Worm (Caenorhabditis elegans): Measurements from ENCODE around the gene Y43F8B.7.

- TF ChIP-seq zag-1 (tag; optimal IDR thresholded peaks at IDR 0.05), result no peak
- TF ChIP-seq nhr-237 (tag; optimal IDR thresholded peaks at IDR 0.05), result no peak
- TF ChIP-seq nhr-28 (tag; optimal IDR thresholded peaks at IDR 0.05), result no peak
- TF ChIP-seq nhr-111 (GFP tag; optimal IDR thresholded peaks at IDR 0.05), result no peak
- TF ChIP-seq lsy-2 (tag; optimal IDR thresholded peaks at IDR 0.05), result no peak
- TF ChIP-seq nhr-6 (tag; optimal IDR thresholded peaks at IDR 0.05), result no peak
- no peak for TF ChIP-seq ama-1 (optimal IDR thresholded peaks at IDR 0.05)
- TF ChIP-seq ctbp-1 (GFP tag; IDR thresholded peaks at IDR 0.05), result no peak
- TF ChIP-seq lin-39 (tag; optimal IDR thresholded peaks at IDR 0.05), result no peak
- TF ChIP-seq ztf-11 (tag; optimal IDR thresholded peaks at IDR 0.05), result no peak
- no peak for TF ChIP-seq T20F7.1 (GFP tag; optimal IDR thresholded peaks at IDR 0.05)
- no peak for TF ChIP-seq snpc-4 (tag; optimal IDR thresholded peaks at IDR 0.05)
- TF ChIP-seq ceh-82 (tag; optimal IDR thresholded peaks at IDR 0.05), result no peak
- TF ChIP-seq ces-1 (GFP tag; optimal IDR thresholded peaks at IDR 0.05), result no peak
Measured at ce11 chrV:19477852-19478251, 12.7 kb upstream of the Y43F8B.7 start, which contains the start of gene Y43F8B.9.
